Worm (Caenorhabditis elegans) whole organism, young adult: ENCODE results near the gene W02A2.8.

ENCODE experiments used
- B0035.1 ChIP-seq: sonication (generic microtip); optimal IDR thresholded peaks from 2 replicates; lab custom pipeline; 2016; ENCODE audit warnings: missing genetic modification characterization, mild to moderate bottlenecking, missing compliant biosample characterization, missing genotype, missing genetic modification reagents
- B0336.3 ChIP-seq: fragments of 200-800 bp; sonication (Bioruptor generic); IDR thresholded peaks from 2 replicates; pipeline ENCODE4 v1.3.6; 2022; ENCODE audit warnings: missing genetic modification characterization, missing compliant biosample characterization
- F49E8.2 ChIP-seq: sonication (generic microtip); optimal IDR thresholded peaks from 3 replicates; lab custom pipeline; 2017; ENCODE audit warnings: missing genetic modification characterization, mild to moderate bottlenecking, missing compliant biosample characterization, antibody characterized with exemption, moderate library complexity; ENCODE audit not compliant: insufficient read depth
- F52B5.7 ChIP-seq: sonication (generic microtip); optimal IDR thresholded peaks from 2 replicates; lab custom pipeline; 2016; ENCODE audit warnings: mild to moderate bottlenecking, missing genetic modification characterization, missing compliant biosample characterization
- F57C9.4 ChIP-seq: sonication (generic microtip); optimal IDR thresholded peaks from 2 replicates; lab custom pipeline; 2017; ENCODE audit warnings: mild to moderate bottlenecking, missing genetic modification characterization, missing compliant biosample characterization
- K12H6.12 ChIP-seq: fragments of 200-800 bp; sonication (Bioruptor generic); optimal IDR thresholded peaks from 2 replicates; lab custom pipeline; 2018; ENCODE audit warnings: mild to moderate bottlenecking, missing genetic modification characterization, missing compliant biosample characterization
- Y53G8AR.9 ChIP-seq: fragments of 200-800 bp; sonication (Bioruptor generic); conservative IDR thresholded peaks from 2 replicates; pipeline ENCODE4 v1.3.6; 2022; ENCODE audit warnings: missing genetic modification reagents, missing genetic modification characterization, missing compliant biosample characterization
- Y56A3A.18 ChIP-seq: fragments of 200-800 bp; sonication (Bioruptor generic); IDR thresholded peaks from 2 replicates; pipeline ENCODE4 v1.3.6; 2022; ENCODE audit warnings: missing genetic modification reagents, missing genetic modification characterization, missing compliant biosample characterization
- Y95B8A.8 ChIP-seq: fragments of 200-800 bp; sonication (Bioruptor generic); IDR thresholded peaks from 2 replicates; pipeline ENCODE4 v1.3.6; 2022; ENCODE audit warnings: missing genetic modification reagents, missing genetic modification characterization, missing compliant biosample characterization
- ZK185.1 ChIP-seq: sonication (generic microtip); optimal IDR thresholded peaks from 2 replicates; lab custom pipeline; 2016; ENCODE audit warnings: mild to moderate bottlenecking, missing genetic modification characterization, missing compliant biosample characterization; ENCODE audit not compliant: poor library complexity, severe bottlenecking
- ama-1 ChIP-seq, 3 experiments: fragments of 150-350 bp in 1 of 3; sonication (generic microtip) in 2 of 3; optimal IDR thresholded peaks; 2 replicates each; lab custom pipeline; 2014 to 2018; ENCODE audit warnings: missing biosample characterization in 2 of 3, missing genetic modification characterization in 2 of 3, missing genetic modification reagents in 2 of 3
- atf-7 ChIP-seq: sonication (generic microtip); optimal IDR thresholded peaks from 2 replicates; lab custom pipeline; 2017; ENCODE audit warnings: mild to moderate bottlenecking, missing genetic modification characterization, missing compliant biosample characterization
- attf-3 ChIP-seq: fragments of 200-800 bp; sonication (Bioruptor generic); conservative IDR thresholded peaks from 2 replicates; pipeline ENCODE4 v1.3.6; 2022; ENCODE audit warnings: missing genetic modification reagents, missing genetic modification characterization, missing compliant biosample characterization
- attf-6 ChIP-seq: fragments of 200-800 bp; sonication (Bioruptor generic); IDR thresholded peaks from 2 replicates; pipeline ENCODE4 v1.3.6; 2022; ENCODE audit warnings: missing genetic modification reagents, missing genetic modification characterization, missing compliant biosample characterization
- ceh-100 ChIP-seq: fragments of 200-800 bp; sonication (Bioruptor generic); IDR thresholded peaks from 2 replicates; pipeline ENCODE4 v1.3.6; 2022; ENCODE audit warnings: missing genetic modification reagents, missing genetic modification characterization, missing compliant biosample characterization
- chd-7 ChIP-seq: sonication (generic microtip); optimal IDR thresholded peaks from 2 replicates; lab custom pipeline; 2016; ENCODE audit warnings: mild to moderate bottlenecking, missing genetic modification characterization, moderate library complexity, missing compliant biosample characterization
- dpff-1 ChIP-seq: sonication (generic microtip); optimal IDR thresholded peaks from 2 replicates; lab custom pipeline; 2017; ENCODE audit warnings: mild to moderate bottlenecking, missing genetic modification characterization, missing compliant biosample characterization
- dpl-1 ChIP-seq: fragments of 150-350 bp; optimal IDR thresholded peaks from 2 replicates; lab custom pipeline; 2014; ENCODE audit warnings: missing biosample characterization, missing genetic modification reagents, missing genetic modification characterization
- efl-1 ChIP-seq: fragments of 150-350 bp; optimal IDR thresholded peaks from 2 replicates; lab custom pipeline; 2014; ENCODE audit warnings: missing biosample characterization, missing genetic modification reagents, missing genetic modification characterization
- egl-44 ChIP-seq: fragments of 200-800 bp; sonication (Bioruptor generic); IDR thresholded peaks from 2 replicates; pipeline ENCODE4 v1.3.6; 2022; ENCODE audit warnings: missing genetic modification reagents, missing genetic modification characterization, missing compliant biosample characterization
- ets-4 ChIP-seq: fragments of 200-800 bp; sonication (Bioruptor generic); optimal IDR thresholded peaks from 2 replicates; lab custom pipeline; 2018; ENCODE audit warnings: mild to moderate bottlenecking, missing genetic modification characterization, missing compliant biosample characterization
- him-1 ChIP-seq: sonication (generic microtip); optimal IDR thresholded peaks from 2 replicates; lab custom pipeline; 2016; ENCODE audit warnings: missing genotype, missing genetic modification reagents, missing genetic modification characterization, missing compliant biosample characterization
- hlh-12 ChIP-seq: sonication (generic microtip); optimal IDR thresholded peaks from 2 replicates; lab custom pipeline; 2016; ENCODE audit warnings: missing genetic modification characterization, missing compliant biosample characterization
- hmg-1.2 ChIP-seq: fragments of 200-800 bp; sonication (Bioruptor generic); IDR thresholded peaks from 2 replicates; pipeline ENCODE4 v1.3.6; 2022; ENCODE audit warnings: missing genetic modification reagents, missing genetic modification characterization, missing compliant biosample characterization
- hmg-20 ChIP-seq: fragments of 200-800 bp; sonication (Bioruptor generic); IDR thresholded peaks from 2 replicates; pipeline ENCODE4 v1.3.6; 2022; ENCODE audit warnings: missing genetic modification reagents, missing genetic modification characterization, missing compliant biosample characterization
- hsf-1 ChIP-seq: fragments of 200-800 bp; sonication (Bioruptor generic); IDR thresholded peaks from 2 replicates; pipeline ENCODE4 v1.3.6; 2022; ENCODE audit warnings: missing genetic modification reagents, missing genetic modification characterization, missing compliant biosample characterization
- let-607 ChIP-seq, 2 experiments: fragments of 200-800 bp in 1 of 2; sonication (Bioruptor generic) in 1 of 2; sonication (generic microtip) in 1 of 2; optimal IDR thresholded peaks; 2 replicates each; lab custom pipeline; 2016 to 2018; ENCODE audit warnings: mild to moderate bottlenecking in 2 of 2, missing compliant biosample characterization in 2 of 2, missing genetic modification characterization in 2 of 2, moderate library complexity in 2 of 2, missing genotype in 1 of 2
- lin-54 ChIP-seq: fragments of 200-800 bp; sonication (Bioruptor generic); optimal IDR thresholded peaks from 2 replicates; lab custom pipeline; 2018; ENCODE audit warnings: mild to moderate bottlenecking, missing genetic modification characterization, missing compliant biosample characterization
- lir-1 ChIP-seq: fragments of 200-800 bp; sonication (Bioruptor generic); conservative IDR thresholded peaks from 2 replicates; pipeline ENCODE4 v1.3.6; 2022; ENCODE audit warnings: missing genetic modification reagents, missing genetic modification characterization, missing compliant biosample characterization
- lsl-1 ChIP-seq: fragments of 200-800 bp; sonication (Bioruptor generic); optimal IDR thresholded peaks from 2 replicates; lab custom pipeline; 2018; ENCODE audit warnings: mild to moderate bottlenecking, missing genetic modification characterization, moderate library complexity, missing compliant biosample characterization
- lsy-27 ChIP-seq: sonication (generic microtip); optimal IDR thresholded peaks from 2 replicates; lab custom pipeline; 2017; ENCODE audit warnings: missing genetic modification characterization, mild to moderate bottlenecking, missing compliant biosample characterization, antibody characterized with exemption, missing genotype, borderline replicate concordance; ENCODE audit not compliant: insufficient read depth
- mel-28 ChIP-seq: sonication (generic microtip); optimal IDR thresholded peaks from 2 replicates; lab custom pipeline; 2016; ENCODE audit warnings: borderline replicate concordance, mild to moderate bottlenecking, missing genetic modification characterization, missing compliant biosample characterization
- mes-4 ChIP-seq: sonication (generic microtip); optimal IDR thresholded peaks from 2 replicates; lab custom pipeline; 2016; ENCODE audit warnings: missing genotype, missing genetic modification characterization, missing compliant biosample characterization
- nfya-1 ChIP-seq: sonication (generic microtip); optimal IDR thresholded peaks from 2 replicates; lab custom pipeline; 2017; ENCODE audit warnings: antibody characterized with exemption, missing compliant biosample characterization, missing genetic modification characterization, borderline replicate concordance; ENCODE audit not compliant: insufficient read depth
- nhr-120 ChIP-seq: fragments of 200-800 bp; sonication (Bioruptor generic); IDR thresholded peaks from 2 replicates; pipeline ENCODE4 v1.3.6; 2022; ENCODE audit warnings: missing genetic modification characterization, missing compliant biosample characterization
- nhr-80 ChIP-seq: sonication (generic microtip); optimal IDR thresholded peaks from 2 replicates; lab custom pipeline; 2016; ENCODE audit warnings: missing genetic modification characterization, missing compliant biosample characterization
- rcor-1 ChIP-seq: fragments of 200-800 bp; sonication (Bioruptor generic); IDR thresholded peaks from 2 replicates; pipeline ENCODE4 v1.3.6; 2022; ENCODE audit warnings: missing genetic modification reagents, missing genetic modification characterization, missing compliant biosample characterization
- rpc-1 ChIP-seq, 2 experiments: fragments of 150-350 bp in 1 of 2; sonication (generic microtip) in 1 of 2; optimal IDR thresholded peaks; 2 replicates each; lab custom pipeline; 2014 to 2018; ENCODE audit warnings: missing biosample characterization in 1 of 2, missing genetic modification characterization in 1 of 2, missing genetic modification reagents in 1 of 2, missing genotype in 1 of 2
- snpc-1.3 ChIP-seq: sonication (generic microtip); optimal IDR thresholded peaks from 2 replicates; lab custom pipeline; 2017; ENCODE audit warnings: missing genetic modification characterization, mild to moderate bottlenecking, missing compliant biosample characterization, antibody characterized with exemption, moderate library complexity, missing genotype, missing genetic modification reagents; ENCODE audit not compliant: insufficient read depth
- snpc-3.4 ChIP-seq: sonication (generic microtip); optimal IDR thresholded peaks from 2 replicates; lab custom pipeline; 2017; ENCODE audit warnings: missing genetic modification characterization, mild to moderate bottlenecking, missing compliant biosample characterization, antibody characterized with exemption, moderate library complexity, missing genotype, missing genetic modification reagents
- sptf-2 ChIP-seq: fragments of 200-800 bp; sonication (Bioruptor generic); optimal IDR thresholded peaks from 2 replicates; lab custom pipeline; 2018; ENCODE audit warnings: mild to moderate bottlenecking, missing genetic modification characterization, missing compliant biosample characterization
- xnd-1 ChIP-seq: sonication (generic microtip); optimal IDR thresholded peaks from 2 replicates; lab custom pipeline; 2016; ENCODE audit warnings: missing genotype, missing genetic modification reagents, missing genetic modification characterization, missing compliant biosample characterization
- zfh-2 ChIP-seq: fragments of 200-800 bp; sonication (Bioruptor generic); conservative IDR thresholded peaks from 2 replicates; pipeline ENCODE4 v1.3.6; 2022; ENCODE audit warnings: missing genetic modification reagents, missing genetic modification characterization, missing compliant biosample characterization
- zim-3 ChIP-seq: sonication (generic microtip); optimal IDR thresholded peaks from 2 replicates; lab custom pipeline; 2017; ENCODE audit warnings: mild to moderate bottlenecking, missing genetic modification characterization, moderate library complexity, missing compliant biosample characterization
- ztf-26 ChIP-seq: sonication (generic microtip); optimal IDR thresholded peaks from 2 replicates; lab custom pipeline; 2017; ENCODE audit warnings: missing genetic modification characterization, missing compliant biosample characterization

Gene W02A2.8

DNA sequence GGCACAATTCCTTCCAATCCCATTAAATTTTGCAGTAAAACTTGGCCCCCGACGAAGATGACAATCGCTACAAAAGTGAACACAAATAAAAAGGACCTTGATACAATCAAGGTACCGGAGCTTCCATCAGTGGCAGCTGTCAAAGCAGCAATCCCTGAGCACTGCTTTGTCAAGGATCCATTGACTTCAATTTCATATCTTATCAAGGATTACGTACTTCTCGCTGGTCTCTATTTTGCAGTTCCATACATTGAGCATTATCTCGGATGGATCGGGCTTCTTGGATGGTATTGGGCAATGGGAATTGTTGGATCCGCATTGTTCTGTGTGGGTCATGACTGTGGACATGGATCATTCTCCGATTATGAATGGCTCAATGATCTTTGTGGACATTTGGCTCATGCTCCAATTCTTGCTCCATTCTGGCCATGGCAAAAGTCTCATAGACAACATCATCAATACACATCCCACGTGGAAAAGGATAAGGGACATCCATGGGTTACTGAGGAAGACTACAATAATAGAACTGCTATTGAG is 34.5 kb downstream of the W02A2.8 start, which contains the start of gene fat-2:
TSS of gene fat-2 (plus strand) at position 51 of the 537 bp plus-strand sequence.
- peak; percentile 2 for TF ChIP-seq zim-3
- TF ChIP-seq F52B5.7 (tag; lab: Kevin White, UChicago), result no peak
- TF ChIP-seq, all 124 proteins: peak for 1

DNA sequence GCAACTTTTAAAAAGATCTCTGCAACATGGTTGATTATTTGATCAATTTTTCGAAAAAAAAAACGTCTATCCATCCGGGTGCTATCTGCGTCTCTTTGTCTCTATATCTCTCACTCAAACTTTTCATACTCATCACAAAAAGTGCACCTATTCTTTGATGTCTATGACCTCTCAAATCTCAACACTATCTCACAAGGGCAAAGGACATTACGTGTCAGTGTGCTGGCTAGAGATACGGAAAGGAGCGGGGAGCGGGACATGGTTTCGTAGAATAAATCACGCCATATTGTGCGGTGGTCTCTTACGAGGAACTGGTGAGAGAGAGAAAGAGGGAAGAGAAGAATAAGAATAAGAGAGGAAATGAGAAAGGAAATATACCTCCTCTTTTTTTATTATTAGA is 36.0 kb downstream of the W02A2.8 start:
- TF ChIP-seq Y56A3A.18 (GFP tag; lab: Robert Waterston, UW), result peak; percentile 52; the same call in 1 of the 2 replicates
- no peak for TF ChIP-seq K12H6.12
- TF ChIP-seq attf-3 (GFP tag; lab: Robert Waterston, UW), result no peak
- TF ChIP-seq zfh-2, result peak; percentile 36; the same call in 1 of the 2 replicates
- no peak for TF ChIP-seq dpl-1 (GFP tag; lab: Kevin White, UChicago)
- peak; percentile 92 for TF ChIP-seq nhr-80
- TF ChIP-seq ama-1 (optimal IDR thresholded peaks at IDR 0.05; lab: Kevin White, UChicago), result no peak
- TF ChIP-seq ama-1 (GFP tag; optimal IDR thresholded peaks at IDR 0.05; lab: Kevin White, UChicago), result no peak
- no peak for TF ChIP-seq nfya-1 (tag; lab: Kevin White, UChicago)
- peak; percentile 29 for TF ChIP-seq ZK185.1 (tag; lab: Kevin White, UChicago)
- no peak for TF ChIP-seq mel-28 (tag; lab: Kevin White, UChicago)
- TF ChIP-seq hmg-20, result no peak
- TF ChIP-seq ceh-100 (GFP tag; lab: Robert Waterston, UW), result no peak
- peak; percentile 26 for TF ChIP-seq snpc-3.4
- no peak for TF ChIP-seq lsy-27 (tag; lab: Kevin White, UChicago)
- no peak for TF ChIP-seq mes-4 (tag; lab: Kevin White, UChicago)
- no peak for TF ChIP-seq xnd-1
- no peak for TF ChIP-seq nhr-120 (GFP tag; lab: Robert Waterston, UW)
- TF ChIP-seq snpc-1.3 (tag; lab: Kevin White, UChicago), result no peak
- TF ChIP-seq rcor-1 (GFP tag; lab: Robert Waterston, UW), result no peak
- TF ChIP-seq Y95B8A.8 (GFP tag; lab: Robert Waterston, UW), result no peak
- 0 out of 2 replicates have a peak, but pooled peaks have one; percentile 47 for TF ChIP-seq egl-44 (GFP tag; lab: Robert Waterston, UW)
- TF ChIP-seq atf-7 (tag; lab: Kevin White, UChicago), result peak; percentile 72
- TF ChIP-seq him-1 (tag; lab: Kevin White, UChicago), result no peak
- TF ChIP-seq chd-7 (tag; lab: Kevin White, UChicago), result peak; percentile 72
- TF ChIP-seq ets-4 (GFP tag; lab: Kevin White, UChicago), result peak; percentile 49
- peak; percentile 51 for TF ChIP-seq ztf-26 (tag; lab: Kevin White, UChicago)
- TF ChIP-seq F57C9.4, result no peak
- peak; percentile 81 for TF ChIP-seq hmg-1.2 (GFP tag; lab: Robert Waterston, UW)
- no peak for TF ChIP-seq B0035.1 (tag; lab: Kevin White, UChicago)
- no peak for TF ChIP-seq F49E8.2
- no peak for TF ChIP-seq lsl-1 (GFP tag; lab: Kevin White, UChicago)
- TF ChIP-seq efl-1 (GFP tag; lab: Kevin White, UChicago), result no peak
- no peak for TF ChIP-seq sptf-2
- peak; percentile 28 to 68 for TF ChIP-seq let-607 (tag; optimal IDR thresholded peaks at IDR 0.05; lab: Kevin White, UChicago)
- TF ChIP-seq hlh-12 (tag; lab: Kevin White, UChicago), result no peak
- TF ChIP-seq rpc-1 (optimal IDR thresholded peaks at IDR 0.05; lab: Kevin White, UChicago), result no peak
- TF ChIP-seq rpc-1 (tag; optimal IDR thresholded peaks at IDR 0.05; lab: Kevin White, UChicago), result no peak
- TF ChIP-seq dpff-1 (tag; lab: Kevin White, UChicago), result no peak
- TF ChIP-seq lin-54, result peak; percentile 43
- TF ChIP-seq attf-6, result no peak
- TF ChIP-seq hsf-1 (GFP tag; lab: Robert Waterston, UW), result no peak
- TF ChIP-seq lir-1 (GFP tag; lab: Robert Waterston, UW), result no peak
- peak; percentile 60; the same call in 1 of the 2 replicates for TF ChIP-seq Y53G8AR.9 (GFP tag; lab: Robert Waterston, UW)
- TF ChIP-seq B0336.3 (GFP tag; lab: Robert Waterston, UW), result peak; percentile 79
